Worm (Caenorhabditis elegans) whole organism, mixed stage, embryonic: ENCODE results near the gene F46B6.5.

Source experiments
- M03D4.4 ChIP-seq: sonication (generic microtip); optimal IDR thresholded peaks from 2 replicates; lab custom pipeline; 2017; ENCODE audit warnings: mild to moderate bottlenecking, missing genetic modification characterization, missing compliant biosample characterization
- bed-3 ChIP-seq: fragments of 200-800 bp; sonication (Bioruptor generic); optimal IDR thresholded peaks from 3 replicates; lab custom pipeline; 2018; ENCODE audit warnings: mild to moderate bottlenecking, missing genetic modification characterization, moderate library complexity, missing compliant biosample characterization
- blmp-1 ChIP-seq: fragments of 150-350 bp; optimal IDR thresholded peaks from 2 replicates; lab custom pipeline; 2014; ENCODE audit warnings: missing biosample characterization, missing genetic modification characterization
- ceh-39 ChIP-seq: fragments of 150-350 bp; optimal IDR thresholded peaks from 2 replicates; lab custom pipeline; 2014; ENCODE audit warnings: missing biosample characterization, missing genetic modification characterization
- ceh-83 ChIP-seq: fragments of 200-800 bp; sonication (Bioruptor generic); optimal IDR thresholded peaks from 2 replicates; lab custom pipeline; 2018; ENCODE audit warnings: mild to moderate bottlenecking, missing genetic modification characterization, missing compliant biosample characterization
- ces-1 ChIP-seq: fragments of 150-350 bp; optimal IDR thresholded peaks from 2 replicates; lab custom pipeline; 2014; ENCODE audit warnings: missing biosample characterization, missing genetic modification reagents, missing genetic modification characterization
- cnd-1 ChIP-seq: fragments of 200-800 bp; sonication (Bioruptor generic); optimal IDR thresholded peaks from 2 replicates; lab custom pipeline; 2018; ENCODE audit warnings: mild to moderate bottlenecking, missing genetic modification characterization, missing compliant biosample characterization
- elt-1 ChIP-seq: sonication (generic microtip); optimal IDR thresholded peaks from 2 replicates; lab custom pipeline; 2017; ENCODE audit warnings: missing genetic modification characterization, mild to moderate bottlenecking, missing compliant biosample characterization, antibody characterized with exemption, moderate library complexity, borderline replicate concordance; ENCODE audit not compliant: insufficient read depth
- flh-1 ChIP-seq: fragments of 200-800 bp; sonication (Bioruptor generic); optimal IDR thresholded peaks from 2 replicates; lab custom pipeline; 2018; ENCODE audit warnings: mild to moderate bottlenecking, missing genetic modification characterization, moderate library complexity, missing compliant biosample characterization
- hlh-1 ChIP-seq: fragments of 150-350 bp; optimal IDR thresholded peaks from 2 replicates; lab custom pipeline; 2014; ENCODE audit warnings: missing biosample characterization, missing genetic modification reagents, missing genetic modification characterization
- lin-32 ChIP-seq: fragments of 200-800 bp; sonication (Bioruptor generic); optimal IDR thresholded peaks from 2 replicates; lab custom pipeline; 2018; ENCODE audit warnings: mild to moderate bottlenecking, missing genetic modification characterization, missing compliant biosample characterization
- lsy-2 ChIP-seq: fragments of 150-350 bp; optimal IDR thresholded peaks from 2 replicates; lab custom pipeline; 2014; ENCODE audit warnings: missing biosample characterization, missing genetic modification characterization
- mab-5 ChIP-seq: fragments of 150-350 bp; optimal IDR thresholded peaks from 2 replicates; lab custom pipeline; 2014; ENCODE audit warnings: missing biosample characterization, missing genetic modification characterization
- mep-1 ChIP-seq: fragments of 150-350 bp; optimal IDR thresholded peaks from 2 replicates; lab custom pipeline; 2017; ENCODE audit warnings: missing biosample characterization, missing genetic modification reagents, missing genetic modification characterization, inconsistent platforms
- mls-2 ChIP-seq: sonication (generic microtip); optimal IDR thresholded peaks from 2 replicates; lab custom pipeline; 2016; ENCODE audit warnings: mild to moderate bottlenecking, missing genetic modification characterization, moderate library complexity, missing compliant biosample characterization
- nhr-12 ChIP-seq: fragments of 150-350 bp; optimal IDR thresholded peaks from 2 replicates; lab custom pipeline; 2014; ENCODE audit warnings: missing biosample characterization, missing genetic modification characterization
- nhr-2 ChIP-seq: fragments of 150-350 bp; optimal IDR thresholded peaks from 2 replicates; lab custom pipeline; 2014; ENCODE audit warnings: missing biosample characterization, missing genetic modification characterization
- nhr-237 ChIP-seq: fragments of 150-350 bp; optimal IDR thresholded peaks from 2 replicates; lab custom pipeline; 2014; ENCODE audit warnings: missing biosample characterization, missing genetic modification characterization
- nhr-28 ChIP-seq: fragments of 150-350 bp; optimal IDR thresholded peaks from 2 replicates; lab custom pipeline; 2014; ENCODE audit warnings: missing biosample characterization, missing genetic modification characterization
- nhr-76 ChIP-seq: sonication (generic microtip); optimal IDR thresholded peaks from 2 replicates; lab custom pipeline; 2017; ENCODE audit warnings: missing biosample characterization, missing genetic modification characterization
- snpc-4 ChIP-seq: fragments of 150-350 bp; optimal IDR thresholded peaks from 2 replicates; lab custom pipeline; 2014; ENCODE audit warnings: missing biosample characterization, missing genetic modification characterization
- sptf-1 ChIP-seq: sonication (generic microtip); optimal IDR thresholded peaks from 2 replicates; lab custom pipeline; 2017; ENCODE audit warnings: mild to moderate bottlenecking, missing genetic modification characterization, moderate library complexity, missing compliant biosample characterization
- tbx-8 ChIP-seq: fragments of 200-800 bp; sonication (Bioruptor generic); optimal IDR thresholded peaks from 2 replicates; lab custom pipeline; 2018; ENCODE audit warnings: mild to moderate bottlenecking, missing genetic modification characterization, moderate library complexity, missing compliant biosample characterization
- unc-39 ChIP-seq: fragments of 150-350 bp; optimal IDR thresholded peaks from 2 replicates; lab custom pipeline; 2014; ENCODE audit warnings: missing biosample characterization, missing genetic modification characterization
- unc-62 ChIP-seq: fragments of 150-350 bp; optimal IDR thresholded peaks from 2 replicates; lab custom pipeline; 2014; ENCODE audit warnings: missing biosample characterization, missing genetic modification reagents, missing genetic modification characterization
- zip-8 ChIP-seq: fragments of 150-350 bp; optimal IDR thresholded peaks from 2 replicates; lab custom pipeline; 2014; ENCODE audit warnings: missing biosample characterization, missing genetic modification characterization

F46B6.5 gene

DNA sequence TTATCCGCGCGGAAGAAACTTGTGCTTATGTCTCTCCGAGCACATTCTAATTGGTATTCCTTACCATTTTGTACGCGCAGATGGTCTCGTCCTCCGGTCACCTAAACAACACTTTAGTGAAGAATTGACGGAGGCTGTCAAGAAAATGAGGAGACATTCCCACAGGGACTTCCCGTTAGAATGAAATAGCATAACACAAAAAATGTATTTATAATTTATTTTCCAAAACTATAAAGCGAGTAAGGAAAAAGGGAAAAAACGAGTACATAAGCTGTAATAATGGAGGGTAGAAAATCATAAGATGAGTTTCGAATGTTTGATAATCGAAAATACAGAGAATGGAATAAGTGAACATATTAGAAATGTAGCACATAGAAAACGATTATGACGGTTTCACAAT is 7.1 kb downstream of the F46B6.5 start, which contains the start of gene F46B6.12:
Gene F46B6.12, minus strand, starts transcription at position 101 of the 400 bp plus-strand sequence.
- TF ChIP-seq nhr-76 (tag; lab: Kevin White, UChicago) (no peak), sptf-1 (tag; lab: Kevin White, UChicago) (no peak), hlh-1 (tag; lab: Kevin White, UChicago) (no peak), mls-2 (tag; lab: Kevin White, UChicago) (no peak), snpc-4 (no peak), mep-1 (no peak), elt-1 (tag; lab: Kevin White, UChicago) (no peak), cnd-1 (no peak), mab-5 (tag; lab: Kevin White, UChicago) (no peak), lsy-2 (no peak), nhr-28 (no peak), bed-3 (GFP tag; lab: Kevin White, UChicago) (no peak), ceh-83 (GFP tag; lab: Kevin White, UChicago) (no peak), nhr-2 (no peak), blmp-1 (tag; lab: Kevin White, UChicago) (no peak)
- TF ChIP-seq, all 35 proteins: peak for 0

DNA sequence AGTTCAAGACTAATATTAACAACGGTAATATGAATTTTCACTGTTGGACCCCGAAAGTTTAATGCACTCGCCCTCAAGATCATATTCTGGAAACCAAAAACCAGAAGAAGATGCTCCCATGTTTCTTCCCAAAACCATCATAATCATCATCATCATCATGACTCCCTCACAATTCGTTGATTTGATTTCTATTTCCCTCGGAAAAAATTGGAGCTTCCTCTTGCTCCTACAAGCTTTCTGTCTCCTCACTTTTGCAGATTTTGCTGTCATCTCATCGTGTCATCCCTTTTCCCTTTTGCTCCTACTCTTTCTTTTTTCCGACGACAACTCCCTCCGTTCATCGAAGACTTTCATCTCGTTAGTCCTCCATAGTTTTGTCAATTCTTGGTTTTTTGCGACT is 10.9 kb downstream of the F46B6.5 start, which contains the start of gene F46B6.2:
Gene F46B6.2, plus strand, starts transcription at position 316 of the 400 bp plus-strand sequence.
- no peak for TF ChIP-seq cnd-1
- TF ChIP-seq ces-1 (GFP tag; lab: Kevin White, UChicago) = peak; percentile 99

DNA sequence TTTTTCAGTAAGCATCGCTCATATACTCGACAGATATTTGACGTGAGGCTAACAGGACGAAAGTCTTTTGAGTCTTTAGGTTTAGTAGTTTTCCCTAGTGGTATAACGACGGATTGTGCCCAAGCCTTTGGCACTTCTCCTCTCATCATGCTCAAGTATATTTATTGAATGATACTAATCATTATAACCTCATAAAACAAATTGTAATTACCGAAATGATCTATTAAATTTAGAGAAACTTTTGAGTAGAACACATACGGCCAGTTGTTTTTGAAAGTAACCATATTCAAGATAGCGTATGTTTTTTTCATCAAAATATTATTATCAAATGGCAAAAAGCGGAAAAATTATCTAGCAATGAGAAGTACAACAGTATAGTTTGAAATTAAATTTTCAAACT is 11.6 kb downstream of the F46B6.5 start:
- TF ChIP-seq ces-1 (GFP tag; lab: Kevin White, UChicago) (peak; percentile 90), flh-1 (no peak), bed-3 (GFP tag; lab: Kevin White, UChicago) (no peak)

DNA sequence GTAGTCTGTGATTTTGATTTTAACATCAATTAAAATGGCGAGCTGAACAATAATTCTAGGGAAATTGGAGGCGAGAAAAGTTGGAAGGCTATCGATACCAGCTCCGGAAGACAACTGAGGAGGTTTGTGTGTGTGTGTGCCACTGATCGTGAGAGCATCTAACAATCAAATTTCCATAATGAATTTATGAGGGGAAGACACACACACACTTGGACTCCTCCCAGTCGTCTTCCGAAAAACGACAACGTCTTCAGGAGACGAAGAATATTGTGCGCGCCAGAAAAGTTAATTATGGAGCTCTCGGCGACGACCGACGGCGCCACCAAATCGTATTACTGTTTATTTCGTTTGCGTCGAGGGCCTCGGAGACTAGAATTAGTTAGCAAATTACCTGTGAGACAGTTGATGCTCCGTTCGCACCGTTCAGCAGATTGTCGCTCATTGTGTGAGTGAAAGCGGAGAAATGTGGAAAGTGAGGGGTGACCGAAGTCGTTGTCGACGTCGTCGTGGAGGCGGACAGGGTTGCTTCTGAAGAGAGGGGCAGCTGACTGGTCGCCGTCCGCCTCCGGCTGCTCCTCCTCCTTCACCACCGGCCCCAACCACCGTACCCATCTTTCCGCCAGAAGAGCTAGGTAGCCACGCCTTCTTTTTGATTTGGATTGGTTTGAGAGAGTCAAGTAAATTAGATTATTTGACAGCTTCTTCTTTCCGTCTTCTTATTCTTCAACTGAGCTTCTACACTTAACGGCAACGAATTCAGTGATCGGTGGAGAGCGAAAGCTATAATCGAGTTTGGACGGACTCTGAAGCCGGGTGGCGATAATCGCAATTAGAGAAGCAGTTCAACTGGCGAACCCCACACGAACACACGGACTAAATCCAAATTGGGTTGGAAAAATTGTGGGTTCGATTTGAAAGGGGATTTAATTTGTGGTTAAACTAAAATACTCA is 13.8 kb downstream of the F46B6.5 start, which contains the start of gene unc-42:
Gene unc-42, minus strand, starts transcription at position 564 of the 951 bp plus-strand sequence.
- TF ChIP-seq mab-5 (tag; lab: Kevin White, UChicago) = no peak
- no peak for TF ChIP-seq flh-1
- peak; percentile 100 for TF ChIP-seq ces-1 (GFP tag; lab: Kevin White, UChicago)
- TF ChIP-seq unc-62 = no peak
- TF ChIP-seq hlh-1 (tag; lab: Kevin White, UChicago) = no peak
- TF ChIP-seq zip-8 (tag; lab: Kevin White, UChicago) = no peak
- TF ChIP-seq snpc-4 = no peak

DNA sequence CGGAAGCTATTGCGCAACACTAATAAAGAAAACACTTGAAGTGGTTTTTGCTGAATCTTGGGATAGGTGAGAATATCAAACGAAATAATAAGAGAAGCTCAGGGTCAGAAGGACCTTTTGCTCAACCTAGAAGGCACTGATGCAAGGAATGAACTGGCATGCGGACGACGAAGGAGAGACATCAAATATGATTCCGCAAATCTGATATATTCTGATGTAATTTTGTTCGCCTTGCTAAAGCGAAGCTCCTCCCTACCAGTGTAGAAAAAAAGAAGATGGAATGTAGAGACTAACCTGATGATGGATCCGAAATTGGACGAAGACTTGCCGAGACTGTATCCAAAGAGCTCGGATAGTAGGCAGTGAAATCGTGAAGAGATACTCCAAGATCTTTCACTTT is 14.9 kb downstream of the F46B6.5 start:
- TF ChIP-seq ces-1 (GFP tag; lab: Kevin White, UChicago) (peak; percentile 100), zip-8 (tag; lab: Kevin White, UChicago) (peak; percentile 50), unc-62 (no peak), mab-5 (tag; lab: Kevin White, UChicago) (no peak), mep-1 (no peak), lsy-2 (no peak)

DNA sequence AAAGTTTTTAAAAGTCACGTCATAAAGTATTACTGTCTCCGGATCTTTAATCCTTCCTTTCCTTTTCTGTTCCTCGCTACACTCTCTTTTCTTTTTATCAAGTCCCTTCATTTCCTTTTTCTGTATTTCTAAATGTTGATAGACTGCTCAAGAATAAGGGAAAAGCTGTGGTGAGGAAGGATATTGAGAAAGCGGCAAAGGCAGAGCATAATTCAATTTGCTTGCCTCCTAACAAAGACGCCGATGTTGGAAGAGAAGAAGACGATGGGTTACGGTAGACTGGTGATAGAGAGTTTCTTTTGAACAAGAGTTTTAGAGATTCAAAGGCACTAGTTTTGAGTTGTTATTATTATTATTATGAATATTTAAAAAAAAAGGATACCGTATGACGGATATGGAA is 17.2 kb downstream of the F46B6.5 start:
- peak; percentile 100 for TF ChIP-seq ces-1 (GFP tag; lab: Kevin White, UChicago)
- peak; percentile 46 for TF ChIP-seq lsy-2
- no peak for TF ChIP-seq nhr-28

DNA sequence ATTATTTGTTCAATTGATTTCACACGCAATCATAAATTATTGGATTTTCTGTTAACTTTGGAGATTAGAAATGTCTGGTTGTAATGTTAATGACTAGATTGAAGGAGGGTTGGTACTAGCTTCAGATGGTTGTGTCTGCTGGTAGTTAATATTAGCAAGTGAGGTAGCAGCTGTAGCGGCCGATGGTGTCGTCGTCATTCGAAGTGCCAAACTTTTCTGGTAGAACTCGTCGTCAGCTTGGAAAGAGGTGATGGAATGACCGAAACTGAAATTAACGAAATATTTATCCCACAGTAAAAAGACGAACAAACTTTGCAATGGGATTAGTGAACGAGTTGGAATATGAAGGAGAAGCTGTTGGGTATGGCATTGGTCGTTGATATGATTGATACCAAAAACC is 18.3 kb downstream of the F46B6.5 start:
- TF ChIP-seq unc-62 (no peak), unc-39 (tag; lab: Kevin White, UChicago) (no peak), lin-32 (no peak), M03D4.4 (tag; lab: Kevin White, UChicago) (no peak), mep-1 (no peak), sptf-1 (tag; lab: Kevin White, UChicago) (no peak), ceh-39 (tag; lab: Kevin White, UChicago) (no peak), nhr-12 (tag; lab: Kevin White, UChicago) (no peak), tbx-8 (GFP tag; lab: Kevin White, UChicago) (no peak), nhr-28 (no peak), snpc-4 (no peak), bed-3 (GFP tag; lab: Kevin White, UChicago) (no peak), nhr-237 (tag; lab: Kevin White, UChicago) (no peak)
